Worm (Caenorhabditis elegans): ENCODE results near the gene str-138.

str-138 gene

ce11 chrV:8031121-8031520 is 27.3 kb upstream of the str-138 start, which contains the start of gene vars-1:
Gene vars-1, plus strand, starts transcription at chrV:8031411.
- TF ChIP-seq tbx-9 (tag; optimal IDR thresholded peaks at IDR 0.05; ENCODE audit: borderline replicate concordance) (no peak), Y56A3A.18 (GFP tag; IDR thresholded peaks at IDR 0.05) (0 out of 2 replicates have a peak, but pooled peaks have one; percentile 26), unc-62 (GFP tag; optimal IDR thresholded peaks at IDR 0.05) (no peak), F33H1.4 (GFP tag; IDR thresholded peaks at IDR 0.05) (peak; percentile 35; the same call in 1 of the 2 replicates), nhr-90 (tag; optimal IDR thresholded peaks at IDR 0.05) (no peak), lin-35 (GFP tag; optimal IDR thresholded peaks at IDR 0.05) (peak in 2 of 3 experiments; percentile 18 to 77), egl-44 (GFP tag; IDR thresholded peaks at IDR 0.05) (no peak), lsl-1 (GFP tag; optimal IDR thresholded peaks at IDR 0.05) (peak; percentile 53), ztf-18 (tag; optimal IDR thresholded peaks at IDR 0.05) (no peak), hmg-1.2 (GFP tag; IDR thresholded peaks at IDR 0.05) (no peak), ceh-27 (GFP tag; optimal IDR thresholded peaks at IDR 0.05) (no peak), Y79H2A.3 (GFP tag; conservative IDR thresholded peaks at IDR 0.05) (no peak), F52B5.7 (tag; optimal IDR thresholded peaks at IDR 0.05) (no peak), B0035.1 (tag; optimal IDR thresholded peaks at IDR 0.05) (no peak), gei-17 (GFP tag; optimal IDR thresholded peaks at IDR 0.05) (no peak), ZK185.1 (tag; optimal IDR thresholded peaks at IDR 0.05; ENCODE audit: poor library complexity, severe bottlenecking) (no peak), lin-40 (tag; optimal IDR thresholded peaks at IDR 0.05) (no peak), ceh-79 (tag; optimal IDR thresholded peaks at IDR 0.05) (no peak), F39B2.1 (GFP tag; IDR thresholded peaks at IDR 0.05) (no peak), D2030.7 (GFP tag; IDR thresholded peaks at IDR 0.05) (0 out of 2 replicates have a peak, but pooled peaks have one; percentile 28), F49E8.2 (tag; optimal IDR thresholded peaks at IDR 0.05; ENCODE audit: insufficient read depth) (peak; percentile 77), C06A6.2 (GFP tag; conservative IDR thresholded peaks at IDR 0.05) (no peak), attf-3 (GFP tag; conservative IDR thresholded peaks at IDR 0.05) (no peak), madf-8 (GFP tag; conservative IDR thresholded peaks at IDR 0.05) (no peak), B0261.1 (tag; optimal IDR thresholded peaks at IDR 0.05) (no peak), Y67H2A.10 (GFP tag; conservative IDR thresholded peaks at IDR 0.05) (no peak), zfh-2 (GFP tag; conservative IDR thresholded peaks at IDR 0.05) (no peak), K12H6.12 (tag; optimal IDR thresholded peaks at IDR 0.05) (no peak), efl-1 (GFP tag; optimal IDR thresholded peaks at IDR 0.05) (peak; percentile 69), B0336.3 (GFP tag; IDR thresholded peaks at IDR 0.05) (peak; percentile 55), repo-1 (tag; optimal IDR thresholded peaks at IDR 0.05) (no peak), egl-18 (GFP tag; IDR thresholded peaks at IDR 0.05) (no peak), ekl-4 (GFP tag; IDR thresholded peaks at IDR 0.05) (0 out of 2 replicates have a peak, but pooled peaks have one; percentile 47), lin-54 (GFP tag; optimal IDR thresholded peaks at IDR 0.05) (peak; percentile 88), nfya-2 (GFP tag; IDR thresholded peaks at IDR 0.05) (no peak), nfya-1 (tag; optimal IDR thresholded peaks at IDR 0.05; ENCODE audit: borderline replicate concordance, insufficient read depth) (no peak), lag-1 (GFP tag; IDR thresholded peaks at IDR 0.05) (no peak), mcd-1 (GFP tag; IDR thresholded peaks at IDR 0.05) (peak; percentile 90), F55B11.4 (tag; optimal IDR thresholded peaks at IDR 0.05; ENCODE audit: borderline replicate concordance, insufficient read depth) (no peak), cebp-2 (GFP tag; IDR thresholded peaks at IDR 0.05) (no peak), tbp1 (GFP tag; optimal IDR thresholded peaks at IDR 0.05) (peak; percentile 6), ztf-22 (GFP tag; optimal IDR thresholded peaks at IDR 0.05) (no peak), snpc-4 (GFP tag; optimal IDR thresholded peaks at IDR 0.05) (no peak), snpc-4 (tag; optimal IDR thresholded peaks at IDR 0.05) (peak in 2 of 4 experiments; percentile 11 to 50), mxl-1 (tag; optimal IDR thresholded peaks at IDR 0.05) (no peak), K11D2.4 (GFP tag; IDR thresholded peaks at IDR 0.05) (no peak), attf-6 (GFP tag; IDR thresholded peaks at IDR 0.05) (peak; percentile 56; the same call in 1 of the 2 replicates), hsf-1 (GFP tag; IDR thresholded peaks at IDR 0.05) (peak; percentile 82), athp-1 (tag; optimal IDR thresholded peaks at IDR 0.05) (no peak)

All from whole organism, young adult.